Fruit fly (Drosophila melanogaster): ENCODE measurements around the gene CG5787.

The CG5787 gene

DNA sequence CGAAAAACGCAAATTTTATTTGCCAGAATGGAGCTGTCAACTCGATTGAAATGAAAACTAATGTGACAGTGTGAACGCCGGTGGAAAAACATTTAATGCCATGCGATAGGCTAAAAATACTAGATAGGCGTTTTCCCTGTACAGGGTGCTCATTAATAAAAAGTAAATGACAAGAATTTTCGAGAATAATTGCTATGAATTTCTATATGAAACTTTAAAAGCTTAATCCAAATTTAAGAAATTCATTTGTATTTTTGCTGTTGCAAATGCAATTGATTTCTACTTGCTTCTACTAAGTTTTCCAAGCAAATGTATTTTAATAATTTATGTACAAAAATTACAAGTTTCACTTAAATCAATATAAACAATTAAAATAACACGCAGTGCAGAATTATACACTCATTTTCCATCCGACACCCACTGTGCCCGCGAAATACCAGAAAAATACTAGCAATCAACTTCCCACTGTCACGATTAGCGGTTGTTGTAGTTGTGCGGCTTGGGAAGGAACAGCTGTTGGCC lies 9.1 kb upstream of the CG5787 start, which contains the start of gene Pih1D1:
Gene Pih1D1 (minus strand): TSS at position 50 of the 522 bp plus-strand sequence.
- peak; percentile 80 for TF ChIP-seq dsf (GFP tag; optimal IDR thresholded peaks at IDR 0.05; ENCODE audit: borderline replicate concordance)
- TF ChIP-seq h (GFP tag; optimal IDR thresholded peaks at IDR 0.05): peak; percentile 92
- TF ChIP-seq CG32264 (GFP tag; optimal IDR thresholded peaks at IDR 0.05): peak; percentile 71
- peak; percentile 96 for TF ChIP-seq dmrt93B (GFP tag; optimal IDR thresholded peaks at IDR 0.05)
- no peak for TF ChIP-seq Abd-B (GFP tag; optimal IDR thresholded peaks at IDR 0.05)
- TF ChIP-seq Jra (GFP tag; optimal IDR thresholded peaks at IDR 0.05): peak; percentile 82
- no peak for TF ChIP-seq tai (GFP tag; optimal IDR thresholded peaks at IDR 0.05)
- TF ChIP-seq sage (GFP tag; optimal IDR thresholded peaks at IDR 0.05): peak; percentile 82
- peak; percentile 95 for TF ChIP-seq CG9705 (GFP tag; optimal IDR thresholded peaks at IDR 0.05)
- TF ChIP-seq Hr83 (GFP tag; optimal IDR thresholded peaks at IDR 0.05; ENCODE audit: poor library complexity, severe bottlenecking): no peak
- TF ChIP-seq Mio (GFP tag; optimal IDR thresholded peaks at IDR 0.05): peak; percentile 45
- peak; percentile 92 for TF ChIP-seq ey (GFP tag; optimal IDR thresholded peaks at IDR 0.05)
- peak; percentile 98 for TF ChIP-seq HLH106 (tag; optimal IDR thresholded peaks at IDR 0.05)
- peak; percentile 40 to 96 for TF ChIP-seq foxo (GFP tag; optimal IDR thresholded peaks at IDR 0.05)
- TF ChIP-seq GATAd (GFP tag; optimal IDR thresholded peaks at IDR 0.05): peak; percentile 55
- peak; percentile 92 for TF ChIP-seq fru (GFP tag; optimal IDR thresholded peaks at IDR 0.05)
- peak; percentile 83 for TF ChIP-seq psq (GFP tag; optimal IDR thresholded peaks at IDR 0.05)
- TF ChIP-seq Dfd (GFP tag; optimal IDR thresholded peaks at IDR 0.05): no peak
- TF ChIP-seq Rel (GFP tag; optimal IDR thresholded peaks at IDR 0.05): peak; percentile 10
- peak; percentile 61 for TF ChIP-seq Rel (tag; optimal IDR thresholded peaks at IDR 0.05)
- TF ChIP-seq sv (GFP tag; optimal IDR thresholded peaks at IDR 0.05): peak; percentile 95
- TF ChIP-seq usp (GFP tag; optimal IDR thresholded peaks at IDR 0.05): no peak
- TF ChIP-seq br (GFP tag; optimal IDR thresholded peaks at IDR 0.05): peak; percentile 84
- TF ChIP-seq rgr (GFP tag; optimal IDR thresholded peaks at IDR 0.05): peak; percentile 91
- peak; percentile 87 for TF ChIP-seq woc (GFP tag; optimal IDR thresholded peaks at IDR 0.05)
- peak; percentile 89 for TF ChIP-seq OdsH (GFP tag; optimal IDR thresholded peaks at IDR 0.05)
- TF ChIP-seq Hnf4 (GFP tag; optimal IDR thresholded peaks at IDR 0.05): peak; percentile 85
- peak; percentile 92 for TF ChIP-seq Sp1 (GFP tag; optimal IDR thresholded peaks at IDR 0.05)
- no peak for TF ChIP-seq Hr78 (GFP tag; optimal IDR thresholded peaks at IDR 0.05)

DNA sequence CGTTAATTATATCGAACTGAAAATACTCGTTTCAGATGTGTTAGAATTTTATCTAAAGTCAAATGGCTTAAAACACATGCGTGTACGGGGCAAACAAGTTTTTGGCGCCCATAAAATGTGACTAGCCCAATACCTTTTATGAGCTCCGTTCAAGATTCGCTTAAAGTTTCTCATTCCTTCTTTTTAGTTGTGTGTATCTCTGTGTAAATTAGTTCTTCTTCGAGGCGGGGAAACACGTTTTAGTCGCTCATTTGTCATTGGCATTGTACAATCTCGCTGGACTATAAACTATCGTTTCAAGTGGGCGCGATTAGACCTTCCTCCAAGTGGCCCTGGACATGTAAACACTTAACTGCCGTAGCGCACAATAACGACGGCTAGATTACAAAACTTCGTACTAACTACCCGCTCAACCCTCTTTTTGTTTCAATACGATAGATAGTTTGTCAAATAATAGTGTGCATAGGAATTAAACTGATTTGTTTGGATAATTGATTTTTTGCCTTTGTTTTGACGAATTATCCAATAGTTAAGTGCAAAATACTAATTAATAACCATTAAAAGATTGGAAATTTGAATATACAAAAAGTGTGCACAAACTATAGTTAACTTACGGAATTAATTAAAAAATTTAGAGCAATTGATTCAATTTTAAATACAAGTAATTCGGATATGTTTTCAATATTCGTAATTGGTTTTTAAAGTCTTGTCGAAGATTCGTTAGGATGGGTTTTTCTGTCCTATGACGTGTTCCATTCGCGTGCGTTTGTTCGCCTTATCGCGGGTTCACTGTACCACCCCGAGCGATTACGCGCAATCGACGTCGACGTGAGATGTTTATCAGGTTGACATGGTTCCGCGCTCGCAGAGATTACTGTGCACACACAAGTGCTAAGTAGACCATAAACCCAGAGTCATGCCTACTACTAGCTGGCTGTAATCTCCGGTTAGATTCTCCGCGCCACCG lies 8.0 kb upstream of the CG5787 start:
- TF ChIP-seq CG32264 (GFP tag; optimal IDR thresholded peaks at IDR 0.05): peak; percentile 11
- no peak for TF ChIP-seq dl (GFP tag; optimal IDR thresholded peaks at IDR 0.05; ENCODE audit: insufficient read depth in 1 of 2, partially characterized antibody in 2 of 2)
- peak; percentile 38 for TF ChIP-seq HLH106 (tag; optimal IDR thresholded peaks at IDR 0.05)
- no peak for TF ChIP-seq Abd-B (GFP tag; optimal IDR thresholded peaks at IDR 0.05)
- TF ChIP-seq h (GFP tag; optimal IDR thresholded peaks at IDR 0.05): peak; percentile 66
- no peak for TF ChIP-seq psq (GFP tag; optimal IDR thresholded peaks at IDR 0.05)
- TF ChIP-seq sage (GFP tag; optimal IDR thresholded peaks at IDR 0.05): peak; percentile 2
- no peak for TF ChIP-seq jim (GFP tag; optimal IDR thresholded peaks at IDR 0.05)
- TF ChIP-seq foxo (GFP tag; optimal IDR thresholded peaks at IDR 0.05): peak in 1 of 2 experiments; percentile 43
- TF ChIP-seq N (GFP tag; optimal IDR thresholded peaks at IDR 0.05): no peak
- peak; percentile 16 for TF ChIP-seq woc (GFP tag; optimal IDR thresholded peaks at IDR 0.05)
- no peak for TF ChIP-seq Rel (GFP tag; optimal IDR thresholded peaks at IDR 0.05)
- TF ChIP-seq Rel (tag; optimal IDR thresholded peaks at IDR 0.05): peak; percentile 22
- TF ChIP-seq ey (GFP tag; optimal IDR thresholded peaks at IDR 0.05): peak; percentile 37
- TF ChIP-seq lola (GFP tag; optimal IDR thresholded peaks at IDR 0.05): no peak
- TF ChIP-seq GATAd (GFP tag; optimal IDR thresholded peaks at IDR 0.05): no peak
- no peak for TF ChIP-seq br (GFP tag; optimal IDR thresholded peaks at IDR 0.05)
- TF ChIP-seq usp (GFP tag; optimal IDR thresholded peaks at IDR 0.05): no peak
- TF ChIP-seq brk (GFP tag; optimal IDR thresholded peaks at IDR 0.05): peak; percentile 29
- no peak for TF ChIP-seq pan (optimal IDR thresholded peaks at IDR 0.05)
- peak; percentile 10 for TF ChIP-seq rgr (GFP tag; optimal IDR thresholded peaks at IDR 0.05)
- TF ChIP-seq sv (GFP tag; optimal IDR thresholded peaks at IDR 0.05): no peak
- no peak for TF ChIP-seq Sp1 (GFP tag; optimal IDR thresholded peaks at IDR 0.05)
- peak; percentile 10 for TF ChIP-seq tai (GFP tag; optimal IDR thresholded peaks at IDR 0.05)
- no peak for TF ChIP-seq Vsx2 (GFP tag; optimal IDR thresholded peaks at IDR 0.05; ENCODE audit: partially characterized antibody)
- TF ChIP-seq OdsH (GFP tag; optimal IDR thresholded peaks at IDR 0.05): peak; percentile 30
- TF ChIP-seq dsf (GFP tag; optimal IDR thresholded peaks at IDR 0.05; ENCODE audit: borderline replicate concordance): no peak
- TF ChIP-seq CrebA (GFP tag; optimal IDR thresholded peaks at IDR 0.05; ENCODE audit: borderline replicate concordance): no peak
- TF ChIP-seq Myc (optimal IDR thresholded peaks at IDR 0.05): no peak
- peak; percentile 26 for TF ChIP-seq fru (GFP tag; optimal IDR thresholded peaks at IDR 0.05)

Data from whole organism, wandering third instar larva.